2 worm cellular contexts compared by ENCODE assay signal in the genomic region with DNA sequence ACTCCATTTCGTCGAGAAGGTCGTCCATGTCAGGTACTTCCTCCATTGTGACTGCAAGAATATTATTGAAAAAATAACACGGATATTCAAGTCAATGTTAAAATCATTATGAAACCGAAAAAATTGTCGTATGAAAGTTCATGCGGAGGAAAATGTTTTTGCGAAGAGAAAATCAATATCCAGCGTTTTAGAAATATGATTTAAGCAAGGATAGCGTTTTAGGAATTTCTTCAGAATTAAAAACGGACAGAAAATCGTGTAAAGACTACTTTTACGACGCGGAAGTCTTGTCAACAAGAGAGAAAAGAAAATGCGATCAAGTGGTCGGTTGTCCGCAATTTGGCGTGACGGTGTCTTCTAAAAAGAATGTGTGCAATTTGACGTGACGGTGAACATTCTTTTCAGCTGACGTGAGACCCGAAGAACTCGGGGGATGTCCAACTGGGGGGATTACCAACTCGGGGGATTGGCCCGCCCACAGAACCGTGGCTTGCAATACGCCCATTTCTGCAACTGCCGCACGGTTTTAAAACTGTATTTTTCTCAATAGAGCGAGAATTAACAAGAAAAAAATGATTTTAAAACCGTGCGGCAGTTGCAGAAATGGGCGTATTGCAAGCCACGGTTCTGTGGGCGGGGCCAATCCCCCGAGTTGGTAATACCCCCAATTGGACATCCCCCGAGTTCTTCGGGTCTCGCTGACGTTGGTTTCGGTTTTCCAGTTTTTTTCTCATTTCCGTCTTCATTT.
TF ChIP-seq lines count a peak whose summit lies in the region.

A gene (minus strand): TSS at position 51 of the 748 bp plus-strand sequence.
A gene (plus strand): TSS at position 701 of the 748 bp plus-strand sequence.

TF ChIP-seq in whole organism, L1 larva, 84 proteins besides CTCF, POLR2A, EP300 and RAD21 (continued from another document):
- TF ChIP-seq lin-15B (tag; optimal IDR thresholded peaks at IDR 0.05; lab: Kevin White, UChicago) (peak; percentile 61), nhr-77 (tag; optimal IDR thresholded peaks at IDR 0.05; lab: Kevin White, UChicago) (peak; percentile 82), sptf-1 (tag; optimal IDR thresholded peaks at IDR 0.05; lab: Kevin White, UChicago) (no peak), Y116A8C.19 (tag; optimal IDR thresholded peaks at IDR 0.05; lab: Kevin White, UChicago; ENCODE audit: borderline replicate concordance) (no peak), alr-1 (tag; optimal IDR thresholded peaks at IDR 0.05; lab: Kevin White, UChicago; ENCODE audit: borderline replicate concordance) (no peak), jun-1 (tag; optimal IDR thresholded peaks at IDR 0.05; lab: Kevin White, UChicago) (peak; percentile 78), unc-130 (tag; optimal IDR thresholded peaks at IDR 0.05; lab: Kevin White, UChicago) (peak; percentile 33), egl-27 (tag; optimal IDR thresholded peaks at IDR 0.05; lab: Kevin White, UChicago) (no peak), swsn-7 (tag; optimal IDR thresholded peaks at IDR 0.05; lab: Kevin White, UChicago) (peak; percentile 79), unc-62 (GFP tag; optimal IDR thresholded peaks at IDR 0.05; lab: Kevin White, UChicago) (no peak), aly-2 (tag; optimal IDR thresholded peaks at IDR 0.05; lab: Kevin White, UChicago) (no peak), mep-1 (tag; optimal IDR thresholded peaks at IDR 0.05; lab: Kevin White, UChicago) (peak; percentile 80), tlp-1 (tag; optimal IDR thresholded peaks at IDR 0.05; lab: Kevin White, UChicago) (no peak), pqm-1 (tag; optimal IDR thresholded peaks at IDR 0.05; lab: Kevin White, UChicago) (no peak), ets-5 (GFP tag; IDR thresholded peaks at IDR 0.05; lab: Robert Waterston, UW) (no peak), isw-1 (GFP tag; IDR thresholded peaks at IDR 0.05; lab: Robert Waterston, UW) (peak; percentile 84), hlh-4 (tag; optimal IDR thresholded peaks at IDR 0.05; lab: Kevin White, UChicago) (no peak), lin-14 (GFP tag; optimal IDR thresholded peaks at IDR 0.05; lab: Kevin White, UChicago) (peak; percentile 87), aha-1 (tag; optimal IDR thresholded peaks at IDR 0.05; lab: Kevin White, UChicago) (no peak), grh-1 (GFP tag; IDR thresholded peaks at IDR 0.05; lab: Robert Waterston, UW) (peak; percentile 90), hpl-2 (GFP tag; optimal IDR thresholded peaks at IDR 0.05; lab: Kevin White, UChicago) (no peak), snu-23 (GFP tag; optimal IDR thresholded peaks at IDR 0.05; lab: Kevin White, UChicago) (peak; percentile 89), ceh-8 (GFP tag; optimal IDR thresholded peaks at IDR 0.05; lab: Kevin White, UChicago) (peak; percentile 59), ztf-4 (tag; optimal IDR thresholded peaks at IDR 0.05; lab: Kevin White, UChicago) (peak; percentile 8), mdl-1 (tag; optimal IDR thresholded peaks at IDR 0.05; lab: Kevin White, UChicago) (peak in 1 of 2 experiments; percentile 36), nhr-90 (tag; optimal IDR thresholded peaks at IDR 0.05; lab: Kevin White, UChicago; ENCODE audit: poor library complexity) (peak; percentile 91), efl-3 (GFP tag; optimal IDR thresholded peaks at IDR 0.05; lab: Kevin White, UChicago) (no peak), mab-9 (GFP tag; IDR thresholded peaks at IDR 0.05; lab: Robert Waterston, UW) (peak; percentile 84)

TF ChIP-seq in whole organism, young adult, 124 proteins besides CTCF, POLR2A, EP300 and RAD21 (continued from another document):
- TF ChIP-seq ceh-40 (GFP tag; IDR thresholded peaks at IDR 0.05; lab: Robert Waterston, UW) (peak; percentile 75; the same call in 1 of the 2 replicates), sdz-38 (tag; optimal IDR thresholded peaks at IDR 0.05; lab: Kevin White, UChicago) (no peak), mes-4 (tag; optimal IDR thresholded peaks at IDR 0.05; lab: Kevin White, UChicago) (no peak), nfya-2 (GFP tag; IDR thresholded peaks at IDR 0.05; lab: Robert Waterston, UW) (no peak), mel-28 (tag; optimal IDR thresholded peaks at IDR 0.05; lab: Kevin White, UChicago; ENCODE audit: borderline replicate concordance) (no peak), egrh-3 (GFP tag; IDR thresholded peaks at IDR 0.05; lab: Robert Waterston, UW) (peak; percentile 87), sptf-2 (GFP tag; optimal IDR thresholded peaks at IDR 0.05; lab: Kevin White, UChicago) (no peak), Y79H2A.3 (GFP tag; conservative IDR thresholded peaks at IDR 0.05; lab: Robert Waterston, UW) (peak; percentile 95), die-1 (tag; optimal IDR thresholded peaks at IDR 0.05; lab: Kevin White, UChicago) (peak; percentile 33), C17E4.6 (GFP tag; IDR thresholded peaks at IDR 0.05; lab: Robert Waterston, UW) (peak; percentile 91), ztf-26 (tag; optimal IDR thresholded peaks at IDR 0.05; lab: Kevin White, UChicago) (peak; percentile 73), attf-3 (GFP tag; conservative IDR thresholded peaks at IDR 0.05; lab: Robert Waterston, UW) (peak; percentile 83), Y95B8A.8 (GFP tag; IDR thresholded peaks at IDR 0.05; lab: Robert Waterston, UW) (peak; percentile 94), rpc-1 (optimal IDR thresholded peaks at IDR 0.05; lab: Kevin White, UChicago) (peak; percentile 40), rpc-1 (tag; optimal IDR thresholded peaks at IDR 0.05; lab: Kevin White, UChicago) (no peak), hrde-1 (tag; optimal IDR thresholded peaks at IDR 0.05; lab: Kevin White, UChicago; ENCODE audit: borderline replicate concordance) (peak; percentile 48), F37B4.10 (GFP tag; IDR thresholded peaks at IDR 0.05; lab: Robert Waterston, UW) (0 out of 2 replicates have a peak, but pooled peaks have one; percentile 85), madf-10 (tag; optimal IDR thresholded peaks at IDR 0.05; lab: Kevin White, UChicago) (peak; percentile 91), dox-1 (GFP tag; IDR thresholded peaks at IDR 0.05; lab: Robert Waterston, UW) (peak; percentile 98), chd-7 (tag; optimal IDR thresholded peaks at IDR 0.05; lab: Kevin White, UChicago) (peak; percentile 71), snpc-1.1 (tag; optimal IDR thresholded peaks at IDR 0.05; lab: Kevin White, UChicago; ENCODE audit: insufficient read depth) (peak; percentile 35), cebp-2 (GFP tag; IDR thresholded peaks at IDR 0.05; lab: Robert Waterston, UW) (peak; percentile 78; the same call in 1 of the 2 replicates), nhr-90 (tag; optimal IDR thresholded peaks at IDR 0.05; lab: Kevin White, UChicago) (peak; percentile 77), hlh-12 (tag; optimal IDR thresholded peaks at IDR 0.05; lab: Kevin White, UChicago) (no peak), lin-54 (GFP tag; optimal IDR thresholded peaks at IDR 0.05; lab: Kevin White, UChicago) (peak; percentile 89), sea-2 (GFP tag; IDR thresholded peaks at IDR 0.05; lab: Robert Waterston, UW) (0 out of 2 replicates have a peak, but pooled peaks have one; percentile 34), zfh-2 (GFP tag; conservative IDR thresholded peaks at IDR 0.05; lab: Robert Waterston, UW) (peak; percentile 95), hsf-1 (GFP tag; IDR thresholded peaks at IDR 0.05; lab: Robert Waterston, UW) (peak; percentile 85), let-607 (tag; optimal IDR thresholded peaks at IDR 0.05; lab: Kevin White, UChicago) (peak; percentile 69 to 83), ztf-6 (GFP tag; IDR thresholded peaks at IDR 0.05; lab: Robert Waterston, UW) (peak; percentile 91), dpff-1 (tag; optimal IDR thresholded peaks at IDR 0.05; lab: Kevin White, UChicago) (no peak), ztf-3 (GFP tag; optimal IDR thresholded peaks at IDR 0.05; lab: Kevin White, UChicago) (peak; percentile 51), unc-130 (GFP tag; optimal IDR thresholded peaks at IDR 0.05; lab: Kevin White, UChicago) (peak; percentile 83), zim-3 (tag; optimal IDR thresholded peaks at IDR 0.05; lab: Kevin White, UChicago) (peak; percentile 49), ceh-27 (GFP tag; optimal IDR thresholded peaks at IDR 0.05; lab: Kevin White, UChicago) (peak; percentile 94)
